Fruit fly (Drosophila melanogaster): ENCODE results near the gene ND-13B.

- no peak for TF ChIP-seq CG1621 (tag; optimal IDR thresholded peaks at IDR 0.05)
- peak; percentile 36 for TF ChIP-seq spab (GFP tag; optimal IDR thresholded peaks at IDR 0.05)
- no peak for TF ChIP-seq fd85E (GFP tag; optimal IDR thresholded peaks at IDR 0.05)
- TF ChIP-seq CG6792 (GFP tag; optimal IDR thresholded peaks at IDR 0.05) = no peak
- no peak for TF ChIP-seq Smox (GFP tag; optimal IDR thresholded peaks at IDR 0.05)
- TF ChIP-seq Ets96B (tag; optimal IDR thresholded peaks at IDR 0.05) = peak; percentile 18
These were observed 43.3 kb upstream of the ND-13B start for dm6 chr3L:10737123-10737709.

Measured in whole organism, prepupa.